Worm (Caenorhabditis elegans) whole organism, young adult: ENCODE measurements around the gene F11A5.18.

ENCODE experiments used
- K12H6.12 ChIP-seq: fragments of 200-800 bp; sonication (Bioruptor generic); optimal IDR thresholded peaks from 2 replicates; lab custom pipeline; 2018; ENCODE audit warnings: mild to moderate bottlenecking, missing genetic modification characterization, missing compliant biosample characterization
- egl-18 ChIP-seq: fragments of 200-800 bp; sonication (Bioruptor generic); IDR thresholded peaks from 2 replicates; pipeline ENCODE4 v1.3.6; 2022; ENCODE audit warnings: missing genetic modification reagents, missing genetic modification characterization, missing compliant biosample characterization
- egl-44 ChIP-seq: fragments of 200-800 bp; sonication (Bioruptor generic); IDR thresholded peaks from 2 replicates; pipeline ENCODE4 v1.3.6; 2022; ENCODE audit warnings: missing genetic modification reagents, missing genetic modification characterization, missing compliant biosample characterization
- sea-2 ChIP-seq: fragments of 200-800 bp; sonication (Bioruptor generic); IDR thresholded peaks from 2 replicates; pipeline ENCODE4 v1.3.6; 2022; ENCODE audit warnings: missing genetic modification characterization, missing compliant biosample characterization
- tbx-9 ChIP-seq: sonication (generic microtip); optimal IDR thresholded peaks from 2 replicates; lab custom pipeline; 2016; ENCODE audit warnings: borderline replicate concordance, missing genetic modification characterization, inconsistent platforms, missing compliant biosample characterization
- unc-130 ChIP-seq: sonication (generic microtip); optimal IDR thresholded peaks from 2 replicates; lab custom pipeline; 2016; ENCODE audit warnings: missing genetic modification reagents, missing genetic modification characterization, missing compliant biosample characterization
- unc-62 ChIP-seq: fragments of 150-350 bp; optimal IDR thresholded peaks from 2 replicates; lab custom pipeline; 2014; ENCODE audit warnings: missing biosample characterization, missing genetic modification reagents, missing genetic modification characterization

- TF ChIP-seq unc-62 (GFP tag; lab: Kevin White, UChicago) (no peak), egl-44 (GFP tag; lab: Robert Waterston, UW) (no peak), K12H6.12 (tag; lab: Kevin White, UChicago) (no peak), unc-130 (GFP tag; lab: Kevin White, UChicago) (no peak), egl-18 (GFP tag; lab: Robert Waterston, UW) (no peak), sea-2 (GFP tag; lab: Robert Waterston, UW) (no peak), tbx-9 (tag; lab: Kevin White, UChicago) (no peak)
Observed at ce11 chrV:16226581-16226980, 23.9 kb downstream of the F11A5.18 start, which contains the start of gene F11A5.13.
